Fruit fly (Drosophila melanogaster) whole organism: Measurements from ENCODE around the gene CG31373.

Experiments
- EcR ChIP-seq, 2 experiments: fragments of >200 bp; optimal IDR thresholded peaks; 2 replicates each; lab custom pipeline; 2017; ENCODE audit warnings: missing biosample characterization in 2 of 2, missing genetic modification characterization in 2 of 2, missing genetic modification reagents in 2 of 2
- pan ChIP-seq: fragments of >200 bp; optimal IDR thresholded peaks from 2 replicates; lab custom pipeline; 2017
- psq ChIP-seq: fragments of >200 bp; optimal IDR thresholded peaks from 2 replicates; lab custom pipeline; 2017
- usp ChIP-seq: fragments of >200 bp; optimal IDR thresholded peaks from 2 replicates; lab custom pipeline; 2017; ENCODE audit warnings: missing biosample characterization, missing genetic modification characterization, mixed read lengths

DNA sequence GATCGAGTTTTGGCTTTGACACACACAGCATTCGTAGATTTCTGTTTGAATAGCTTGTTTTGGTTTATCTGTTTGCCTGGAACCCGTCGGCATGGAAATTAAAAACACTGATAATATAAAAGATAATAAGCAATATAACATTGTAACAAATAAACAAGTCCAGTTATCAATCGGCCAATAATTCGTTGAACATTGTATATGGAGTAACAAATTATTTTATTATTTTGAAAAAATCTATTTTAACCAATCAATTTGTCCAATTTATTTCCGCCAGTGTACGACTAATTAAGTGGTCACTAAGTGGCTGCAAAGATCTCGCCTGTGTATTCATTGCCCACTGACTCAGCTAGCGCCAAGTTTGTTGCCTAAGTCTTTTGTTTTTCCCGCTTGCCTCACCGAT lies 20.3 kb downstream of the CG31373 start:
- no peak for TF ChIP-seq EcR (GFP tag; optimal IDR thresholded peaks at IDR 0.05; lab: Kevin White, UChicago)
- TF ChIP-seq pan (lab: Kevin White, UChicago): no peak
- no peak for TF ChIP-seq psq
- no peak for TF ChIP-seq usp (GFP tag; lab: Kevin White, UChicago)
